Fruit fly (Drosophila melanogaster): ENCODE results near the gene CG4080.

Gene CG4080

dm6 chr3L:9410754-9411423 lies 11.9 kb upstream of the CG4080 start, which contains the start of the genes CG4022 and Cpsf5 (continued):
- TF ChIP-seq CG11398 (GFP tag; optimal IDR thresholded peaks at IDR 0.05) (no peak), CG10543 (GFP tag; optimal IDR thresholded peaks at IDR 0.05) (peak; percentile 92), onecut (GFP tag; IDR thresholded peaks at IDR 0.05) (peak; percentile 81), pan (optimal IDR thresholded peaks at IDR 0.05) (no peak), pan (GFP tag; optimal IDR thresholded peaks at IDR 0.05 in 1 of 2, IDR thresholded peaks at IDR 0.05 in 1 of 2) (peak in 1 of 2 experiments; percentile 86), B-H1 (GFP tag; IDR thresholded peaks at IDR 0.05) (peak; percentile 63; the same call in 2 of the 3 replicates), Vsx1 (GFP tag; optimal IDR thresholded peaks at IDR 0.05) (no peak), CG4854 (GFP tag; optimal IDR thresholded peaks at IDR 0.05) (peak; percentile 62), CG8388 (GFP tag; optimal IDR thresholded peaks at IDR 0.05) (peak; percentile 78), sob (GFP tag; IDR thresholded peaks at IDR 0.05) (peak; percentile 87), H2.0 (GFP tag; IDR thresholded peaks at IDR 0.05) (peak; percentile 81), Meics (GFP tag; optimal IDR thresholded peaks at IDR 0.05) (peak; percentile 78), kay (GFP tag; optimal IDR thresholded peaks at IDR 0.05) (peak; percentile 71), CG13624 (GFP tag; optimal IDR thresholded peaks at IDR 0.05) (peak; percentile 60), Dll (GFP tag; IDR thresholded peaks at IDR 0.05; ENCODE audit: partially characterized antibody) (peak; percentile 50), Gug (GFP tag; IDR thresholded peaks at IDR 0.05) (peak; percentile 58; the same call in 3 of the 4 replicates), schlank (tag; optimal IDR thresholded peaks at IDR 0.05) (peak; percentile 63), BtbVII (GFP tag; optimal IDR thresholded peaks at IDR 0.05) (peak; percentile 47), CG11723 (GFP tag; optimal IDR thresholded peaks at IDR 0.05) (peak; percentile 52), bigmax (GFP tag; optimal IDR thresholded peaks at IDR 0.05) (peak; percentile 34), Hand (GFP tag; optimal IDR thresholded peaks at IDR 0.05) (peak; percentile 55), trem (tag; optimal IDR thresholded peaks at IDR 0.05) (peak; percentile 85), Lim3 (GFP tag; IDR thresholded peaks at IDR 0.05) (no peak), Atf3 (GFP tag; optimal IDR thresholded peaks at IDR 0.05) (peak; percentile 36), Tbp (GFP tag; optimal IDR thresholded peaks at IDR 0.05) (no peak), chm (GFP tag; IDR thresholded peaks at IDR 0.05) (peak; percentile 50; the same call in 1 of the 2 replicates), Hmx (GFP tag; optimal IDR thresholded peaks at IDR 0.05) (peak; percentile 44), Dbx (GFP tag; IDR thresholded peaks at IDR 0.05) (peak; percentile 93), CG7987 (GFP tag; optimal IDR thresholded peaks at IDR 0.05) (no peak), CG14860 (GFP tag; IDR thresholded peaks at IDR 0.05; ENCODE audit: partially characterized antibody) (no peak), Doc2 (GFP tag; IDR thresholded peaks at IDR 0.05) (no peak), CG18011 (GFP tag; optimal IDR thresholded peaks at IDR 0.05) (peak; percentile 58), CG1647 (GFP tag; optimal IDR thresholded peaks at IDR 0.05) (peak; percentile 53), Dek (tag; optimal IDR thresholded peaks at IDR 0.05) (peak; percentile 83), CG13287 (GFP tag; IDR thresholded peaks at IDR 0.05; ENCODE audit: partially characterized antibody) (peak; percentile 68), CG9437 (GFP tag; optimal IDR thresholded peaks at IDR 0.05) (peak; percentile 60), Usf (GFP tag; optimal IDR thresholded peaks at IDR 0.05) (peak; percentile 32), ken (GFP tag; IDR thresholded peaks at IDR 0.05) (peak; percentile 87), unc-4 (GFP tag; IDR thresholded peaks at IDR 0.05; ENCODE audit: partially characterized antibody) (0 out of 2 replicates have a peak, but pooled peaks have one; percentile 16), E2f2 (GFP tag; IDR thresholded peaks at IDR 0.05) (peak; percentile 70), YL-1 (GFP tag; optimal IDR thresholded peaks at IDR 0.05) (peak; percentile 88), Mes4 (GFP tag; optimal IDR thresholded peaks at IDR 0.05) (peak; percentile 32), ssp (GFP tag; IDR thresholded peaks at IDR 0.05) (peak; percentile 70), bab2 (GFP tag; optimal IDR thresholded peaks at IDR 0.05) (peak; percentile 72), inv (GFP tag; IDR thresholded peaks at IDR 0.05; ENCODE audit: partially characterized antibody) (peak; percentile 49; the same call in 1 of the 2 replicates), Deaf1 (tag; optimal IDR thresholded peaks at IDR 0.05) (peak; percentile 60), sqz (GFP tag; optimal IDR thresholded peaks at IDR 0.05) (peak; percentile 84), CG4820 (GFP tag; optimal IDR thresholded peaks at IDR 0.05) (peak; percentile 61), Trl (optimal IDR thresholded peaks at IDR 0.05) (no peak), Trl (GFP tag; optimal IDR thresholded peaks at IDR 0.05) (peak; percentile 57)

Data from whole organism, embryonic.